Fruit fly (Drosophila melanogaster): ENCODE results near the gene Ahcy.
A peak's percentile ranks its signal among the peaks of the same experiment; 100 is the strongest.

The Ahcy gene

dm6 chrX:15498791-15499190 is 48.7 kb downstream of the Ahcy start (continued):
- TF ChIP-seq Bgb (GFP tag; IDR thresholded peaks at IDR 0.05; ENCODE audit: partially characterized antibody) (peak; percentile 22; the same call in 1 of the 2 replicates), kay (GFP tag; optimal IDR thresholded peaks at IDR 0.05) (no peak), lbe (GFP tag; optimal IDR thresholded peaks at IDR 0.05) (no peak), Ets65A (GFP tag) (no peak), C15 (GFP tag; IDR thresholded peaks at IDR 0.05) (no peak), CG7928 (GFP tag; optimal IDR thresholded peaks at IDR 0.05) (no peak), Doc3 (GFP tag; IDR thresholded peaks at IDR 0.05; ENCODE audit: partially characterized antibody) (no peak), CG3407 (GFP tag; optimal IDR thresholded peaks at IDR 0.05) (no peak), Bdp1 (GFP tag; optimal IDR thresholded peaks at IDR 0.05) (no peak), cwo (GFP tag; optimal IDR thresholded peaks at IDR 0.05) (no peak), CG4404 (GFP tag; IDR thresholded peaks at IDR 0.05) (no peak), bigmax (GFP tag; optimal IDR thresholded peaks at IDR 0.05) (no peak), CG12236 (GFP tag; optimal IDR thresholded peaks at IDR 0.05) (no peak), trh (GFP tag; optimal IDR thresholded peaks at IDR 0.05) (no peak), tio (GFP tag; optimal IDR thresholded peaks at IDR 0.05) (no peak), CG5245 (GFP tag; optimal IDR thresholded peaks at IDR 0.05) (peak; percentile 3), nerfin-1 (tag; optimal IDR thresholded peaks at IDR 0.05) (no peak), corto (GFP tag; optimal IDR thresholded peaks at IDR 0.05) (no peak), eyg (GFP tag; optimal IDR thresholded peaks at IDR 0.05) (no peak), Fer3 (tag; optimal IDR thresholded peaks at IDR 0.05) (no peak), Vsx1 (GFP tag; optimal IDR thresholded peaks at IDR 0.05) (no peak), B-H1 (GFP tag; IDR thresholded peaks at IDR 0.05) (no peak), CG15601 (tag; optimal IDR thresholded peaks at IDR 0.05) (peak; percentile 4), ems (GFP tag; optimal IDR thresholded peaks at IDR 0.05) (peak; percentile 20), Bteb2 (GFP tag; optimal IDR thresholded peaks at IDR 0.05) (no peak), CG11723 (GFP tag; optimal IDR thresholded peaks at IDR 0.05) (peak; percentile 18), Jarid2 (GFP tag; optimal IDR thresholded peaks at IDR 0.05) (peak; percentile 86), Med (GFP tag) (peak; percentile 85), org-1 (GFP tag; optimal IDR thresholded peaks at IDR 0.05) (no peak), Mad (GFP tag; optimal IDR thresholded peaks at IDR 0.05) (no peak), Sox102F (GFP tag; optimal IDR thresholded peaks at IDR 0.05) (no peak), tx (GFP tag; optimal IDR thresholded peaks at IDR 0.05) (no peak), chm (GFP tag; IDR thresholded peaks at IDR 0.05) (peak; percentile 74; the same call in 1 of the 2 replicates), gcm2 (GFP tag; optimal IDR thresholded peaks at IDR 0.05) (no peak), CG11085 (GFP tag; IDR thresholded peaks at IDR 0.05) (no peak), CG5180 (GFP tag; optimal IDR thresholded peaks at IDR 0.05) (peak; percentile 43), Blimp-1 (GFP tag; optimal IDR thresholded peaks at IDR 0.05) (no peak), CG6813 (GFP tag; optimal IDR thresholded peaks at IDR 0.05) (peak; percentile 5), slou (GFP tag; optimal IDR thresholded peaks at IDR 0.05) (no peak), CG16815 (GFP tag; optimal IDR thresholded peaks at IDR 0.05) (no peak), Dek (tag; optimal IDR thresholded peaks at IDR 0.05) (no peak), CG34224 (GFP tag; IDR thresholded peaks at IDR 0.05; ENCODE audit: partially characterized antibody) (no peak), CkIIα-i1 (GFP tag; IDR thresholded peaks at IDR 0.05) (no peak), fd3F (GFP tag; optimal IDR thresholded peaks at IDR 0.05) (no peak), H2.0 (GFP tag; IDR thresholded peaks at IDR 0.05) (no peak), pb (GFP tag; optimal IDR thresholded peaks at IDR 0.05) (peak; percentile 12), BEAF-32 (GFP tag; optimal IDR thresholded peaks at IDR 0.05) (no peak), Rx (GFP tag; IDR thresholded peaks at IDR 0.05) (no peak), dysf (GFP tag; IDR thresholded peaks at IDR 0.05) (no peak), Doc2 (GFP tag; IDR thresholded peaks at IDR 0.05) (no peak), kah (GFP tag; optimal IDR thresholded peaks at IDR 0.05) (peak; percentile 6)
